Worm (Caenorhabditis elegans): ENCODE measurements around the gene C36A4.11.
A peak's percentile ranks its signal among the peaks of the same experiment; 100 is the strongest.

Gene C36A4.11

DNA sequence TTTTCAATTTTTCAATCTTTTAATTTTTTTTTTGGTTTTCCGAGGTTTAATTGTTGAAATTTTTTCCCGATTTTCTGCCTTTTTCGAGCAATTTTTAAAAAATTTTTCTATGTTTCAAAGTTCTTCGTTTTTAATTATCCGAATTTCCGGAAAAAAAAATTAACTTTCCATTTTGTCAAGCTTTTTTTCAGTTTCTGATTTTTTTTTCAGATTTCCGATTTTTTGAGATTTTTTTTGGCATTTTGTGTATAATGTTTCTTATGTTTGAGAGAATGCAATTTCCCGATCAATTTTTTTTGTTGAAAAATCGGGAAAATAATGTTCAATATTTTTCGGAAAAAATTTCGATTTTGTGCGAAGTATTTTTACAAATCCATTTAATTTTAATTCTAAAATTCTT is 33.5 kb upstream of the C36A4.11 start:
- TF ChIP-seq lin-32 (GFP tag; optimal IDR thresholded peaks at IDR 0.05), result no peak
- TF ChIP-seq flh-1 (GFP tag; optimal IDR thresholded peaks at IDR 0.05), result no peak

DNA sequence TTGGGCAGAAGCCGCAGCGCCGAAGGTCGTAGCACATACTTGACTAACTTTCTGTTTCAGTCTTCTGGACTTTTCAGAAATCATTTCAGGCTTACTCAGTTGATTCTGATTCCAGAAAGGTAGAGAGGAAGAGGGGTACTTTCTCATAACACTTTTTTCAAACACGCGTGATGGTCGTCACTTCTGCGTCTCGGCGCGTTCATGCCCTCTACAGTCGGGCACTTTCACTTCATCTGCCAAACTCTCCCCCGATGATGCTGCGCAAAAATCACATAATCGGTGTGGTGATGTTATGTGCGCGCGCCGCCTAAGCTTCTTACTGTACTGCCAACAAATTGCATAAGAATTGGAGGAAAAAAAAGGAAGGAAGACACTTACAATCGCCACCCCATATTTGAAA is 32.8 kb upstream of the C36A4.11 start:
- TF ChIP-seq ceh-43 (GFP tag; optimal IDR thresholded peaks at IDR 0.05), result no peak
- TF ChIP-seq mep-1 (tag; optimal IDR thresholded peaks at IDR 0.05), result no peak
- no peak for TF ChIP-seq ces-1 (GFP tag; optimal IDR thresholded peaks at IDR 0.05)
- TF ChIP-seq ceh-83 (GFP tag; optimal IDR thresholded peaks at IDR 0.05), result no peak
- peak; percentile 60 for TF ChIP-seq blmp-1 (tag; optimal IDR thresholded peaks at IDR 0.05)

DNA sequence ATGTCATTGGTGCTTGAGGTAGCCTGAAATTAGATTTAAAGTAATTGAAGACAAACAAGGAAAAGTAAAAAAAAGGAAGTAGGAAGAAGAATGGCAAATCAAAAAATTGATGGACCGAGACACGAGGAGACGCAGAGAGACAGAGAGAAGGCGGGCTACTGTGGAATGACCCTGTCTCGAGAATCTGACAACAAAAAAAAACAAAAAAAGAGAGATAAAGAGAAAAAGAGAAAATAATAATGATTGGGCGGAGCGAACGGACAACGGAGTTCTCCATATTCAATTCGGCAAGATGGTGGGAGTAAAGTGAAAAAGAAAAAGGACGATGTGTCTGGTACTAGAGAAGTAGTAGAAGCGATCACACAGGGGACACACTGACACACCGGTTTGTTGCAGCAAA is 31.4 kb upstream of the C36A4.11 start, which contains the start of gene toh-1:
Gene toh-1 (minus strand): TSS at position 23 of the 400 bp plus-strand sequence.
- TF ChIP-seq mls-2 (tag; optimal IDR thresholded peaks at IDR 0.05) (no peak), nhr-12 (tag; optimal IDR thresholded peaks at IDR 0.05) (no peak), elt-3 (tag; optimal IDR thresholded peaks at IDR 0.05) (no peak), unc-62 (GFP tag; optimal IDR thresholded peaks at IDR 0.05) (no peak), sem-2 (GFP tag; optimal IDR thresholded peaks at IDR 0.05) (no peak), ceh-83 (GFP tag; optimal IDR thresholded peaks at IDR 0.05) (no peak), nhr-28 (tag; optimal IDR thresholded peaks at IDR 0.05) (no peak), snpc-4 (tag; optimal IDR thresholded peaks at IDR 0.05) (no peak), blmp-1 (tag; optimal IDR thresholded peaks at IDR 0.05) (no peak), nhr-2 (tag; optimal IDR thresholded peaks at IDR 0.05) (no peak), lin-13 (tag; optimal IDR thresholded peaks at IDR 0.05) (no peak)

DNA sequence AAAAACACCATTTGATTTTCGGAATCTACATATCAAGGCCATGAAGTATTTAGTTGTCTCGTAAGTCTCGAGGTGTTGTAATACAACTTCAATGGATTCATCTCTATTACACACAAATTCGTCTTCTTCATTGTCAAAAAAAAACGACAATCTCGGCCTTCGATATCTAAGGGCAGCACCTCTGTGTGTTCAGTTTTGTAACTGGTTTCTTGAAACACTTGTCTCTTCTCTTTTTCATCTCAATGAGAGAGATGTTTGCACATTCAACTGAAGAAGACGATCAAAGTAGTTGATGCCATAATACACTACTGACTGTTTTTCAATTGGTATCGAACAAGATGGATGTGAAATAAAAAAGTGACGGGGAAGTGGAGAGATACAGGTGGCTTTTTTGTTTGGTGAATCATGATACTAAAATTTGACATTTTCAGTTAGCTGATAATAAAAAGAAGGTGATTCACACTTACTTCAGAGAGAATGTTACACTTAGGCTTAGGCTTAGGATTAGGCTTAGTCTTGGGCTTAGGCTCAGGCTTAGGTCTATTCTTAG is 28.9 kb upstream of the C36A4.11 start:
- TF ChIP-seq ceh-43 (GFP tag; optimal IDR thresholded peaks at IDR 0.05) (no peak), unc-120 (tag; optimal IDR thresholded peaks at IDR 0.05; ENCODE audit: poor library complexity, severe bottlenecking) (no peak), ceh-39 (tag; optimal IDR thresholded peaks at IDR 0.05) (no peak), unc-39 (tag; optimal IDR thresholded peaks at IDR 0.05) (no peak), zip-8 (tag; optimal IDR thresholded peaks at IDR 0.05) (no peak), mls-2 (tag; optimal IDR thresholded peaks at IDR 0.05) (no peak), nhr-2 (tag; optimal IDR thresholded peaks at IDR 0.05) (no peak), ham-2 (GFP tag; optimal IDR thresholded peaks at IDR 0.05) (no peak), lin-13 (tag; optimal IDR thresholded peaks at IDR 0.05) (no peak), ces-1 (GFP tag; optimal IDR thresholded peaks at IDR 0.05) (no peak), nhr-76 (tag; optimal IDR thresholded peaks at IDR 0.05) (no peak), snpc-4 (tag; optimal IDR thresholded peaks at IDR 0.05) (no peak)

DNA sequence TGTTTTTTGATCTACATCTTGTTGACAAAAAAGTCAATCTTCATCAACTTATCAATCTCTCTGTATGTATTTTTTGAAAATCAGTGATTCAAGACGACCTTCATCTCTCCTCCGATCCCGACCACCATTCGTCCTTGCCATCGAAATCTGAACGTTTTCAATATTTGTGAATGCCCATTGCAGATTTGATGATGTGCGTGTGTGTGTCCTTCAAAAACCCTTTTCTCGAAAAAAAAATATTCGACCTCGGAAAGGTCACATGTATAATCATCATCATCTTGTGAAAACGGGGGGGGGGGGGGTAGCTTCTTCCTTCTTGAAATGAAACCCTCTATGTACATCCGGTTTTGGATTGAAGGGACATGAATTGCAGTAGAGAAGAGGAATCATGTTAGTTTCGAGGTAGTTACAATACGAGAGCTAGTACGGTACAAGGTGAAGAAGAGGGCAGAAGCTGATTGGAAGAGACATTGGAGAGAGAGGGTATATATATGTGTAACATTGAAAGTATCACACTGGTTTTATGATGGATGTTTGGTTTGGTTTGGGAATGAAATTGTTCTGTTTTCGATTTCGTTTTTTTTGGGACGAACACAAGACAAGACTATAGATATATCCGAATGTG is 27.9 kb upstream of the C36A4.11 start:
- TF ChIP-seq lsy-2 (tag; optimal IDR thresholded peaks at IDR 0.05), result no peak
- no peak for TF ChIP-seq elt-3 (tag; optimal IDR thresholded peaks at IDR 0.05)
- no peak for TF ChIP-seq bed-3 (GFP tag; optimal IDR thresholded peaks at IDR 0.05)
- no peak for TF ChIP-seq ceh-83 (GFP tag; optimal IDR thresholded peaks at IDR 0.05)
- no peak for TF ChIP-seq mls-2 (tag; optimal IDR thresholded peaks at IDR 0.05)
- no peak for TF ChIP-seq M03D4.4 (tag; optimal IDR thresholded peaks at IDR 0.05)
- no peak for TF ChIP-seq ces-1 (GFP tag; optimal IDR thresholded peaks at IDR 0.05)
- no peak for TF ChIP-seq mab-5 (tag; optimal IDR thresholded peaks at IDR 0.05)
- TF ChIP-seq nhr-2 (tag; optimal IDR thresholded peaks at IDR 0.05), result no peak
- no peak for TF ChIP-seq unc-39 (tag; optimal IDR thresholded peaks at IDR 0.05)
- no peak for TF ChIP-seq nhr-237 (tag; optimal IDR thresholded peaks at IDR 0.05)
- TF ChIP-seq hlh-1 (tag; optimal IDR thresholded peaks at IDR 0.05), result no peak
- no peak for TF ChIP-seq zip-8 (tag; optimal IDR thresholded peaks at IDR 0.05)
- TF ChIP-seq mep-1 (tag; optimal IDR thresholded peaks at IDR 0.05), result no peak
- TF ChIP-seq nhr-12 (tag; optimal IDR thresholded peaks at IDR 0.05), result no peak
- TF ChIP-seq ztf-11 (tag; optimal IDR thresholded peaks at IDR 0.05), result no peak
- no peak for TF ChIP-seq snpc-4 (tag; optimal IDR thresholded peaks at IDR 0.05)

DNA sequence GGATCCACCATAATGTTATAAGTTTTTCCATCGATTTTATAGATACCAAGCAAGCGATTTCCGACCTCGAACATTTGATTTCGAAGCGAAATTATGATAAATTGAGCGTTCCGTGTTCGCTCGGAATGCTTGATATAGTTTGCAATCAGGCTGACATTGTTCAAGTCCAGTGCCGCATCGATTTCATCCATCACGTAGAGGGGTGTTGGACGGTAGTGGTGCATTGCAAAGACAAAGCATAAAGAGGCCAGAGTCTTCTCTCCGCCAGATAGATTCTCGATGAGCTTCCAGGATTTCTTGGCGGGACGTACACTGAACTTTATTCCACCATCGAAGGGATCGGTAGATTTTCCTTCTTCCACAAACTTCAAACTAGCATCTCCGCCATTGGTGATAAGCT is 26.0 kb upstream of the C36A4.11 start:
- TF ChIP-seq ham-2 (GFP tag; optimal IDR thresholded peaks at IDR 0.05), result no peak
- no peak for TF ChIP-seq nhr-12 (tag; optimal IDR thresholded peaks at IDR 0.05)
